Fruit fly (Drosophila melanogaster) whole organism, prepupa: ENCODE measurements around the gene yellow-k.

Experiments used
- CG11294 ChIP-seq: fragments of 200-800 bp; sonication (Bioruptor generic); IDR thresholded peaks from 2 replicates; pipeline ENCODE4 v1.3.6; 2022; ENCODE audit warnings: missing biosample characterization, missing genetic modification characterization
- CG1621 ChIP-seq: fragments of 200-800 bp; sonication (Bioruptor generic); optimal IDR thresholded peaks from 3 replicates; lab custom pipeline; 2018; ENCODE audit warnings: missing biosample characterization, mild to moderate bottlenecking, missing genetic modification characterization
- CG16779 ChIP-seq: fragments of 200-800 bp; sonication (Bioruptor generic); optimal IDR thresholded peaks from 3 replicates; lab custom pipeline; 2017; ENCODE audit warnings: missing biosample characterization, mild to moderate bottlenecking, missing genetic modification characterization
- CG3919 ChIP-seq: fragments of 200-800 bp; sonication (Bioruptor generic); optimal IDR thresholded peaks from 3 replicates; lab custom pipeline; 2016; ENCODE audit warnings: missing biosample characterization, missing genetic modification characterization
- CG6792 ChIP-seq: fragments of 200-800 bp; sonication (Bioruptor generic); optimal IDR thresholded peaks from 3 replicates; lab custom pipeline; 2016; ENCODE audit warnings: missing biosample characterization, missing genetic modification characterization
- CG8119 ChIP-seq: fragments of 200-800 bp; sonication (Bioruptor generic); IDR thresholded peaks from 3 replicates; pipeline ENCODE4 v1.3.6; 2022; ENCODE audit warnings: missing biosample characterization, missing genetic modification characterization
- CG8632 ChIP-seq: fragments of 200-800 bp; sonication (Bioruptor generic); optimal IDR thresholded peaks from 3 replicates; lab custom pipeline; 2016; ENCODE audit warnings: missing biosample characterization, missing genetic modification characterization
- OdsH ChIP-seq: fragments of 200-800 bp; sonication (Bioruptor generic); optimal IDR thresholded peaks from 3 replicates; lab custom pipeline; 2016; ENCODE audit warnings: missing biosample characterization, missing genetic modification characterization
- Sox14 ChIP-seq: fragments of 200-800 bp; sonication (Bioruptor generic); optimal IDR thresholded peaks from 3 replicates; lab custom pipeline; 2016; ENCODE audit warnings: missing biosample characterization, missing genetic modification characterization
- cyc ChIP-seq: fragments of 200-800 bp; sonication (Bioruptor generic); optimal IDR thresholded peaks from 3 replicates; lab custom pipeline; 2016; ENCODE audit warnings: missing biosample characterization, missing genetic modification characterization
- pdm3 ChIP-seq: fragments of 200-800 bp; sonication (Bioruptor generic); optimal IDR thresholded peaks from 3 replicates; lab custom pipeline; 2016; ENCODE audit warnings: missing biosample characterization, missing genetic modification characterization
- ss ChIP-seq, 2 experiments: fragments of 200-800 bp; sonication (Bioruptor generic); optimal IDR thresholded peaks; 2 replicates in 1 of 2; 3 replicates in 1 of 2; lab custom pipeline; 2017 to 2018; ENCODE audit warnings: mild to moderate bottlenecking in 2 of 2, missing biosample characterization in 2 of 2, missing genetic modification characterization in 2 of 2, moderate library complexity in 1 of 2
- svp ChIP-seq: fragments of 200-800 bp; sonication (Bioruptor generic); peaks from one replicate; lab custom pipeline; 2016; ENCODE audit warnings: missing biosample characterization, missing genetic modification characterization
- vri ChIP-seq: fragments of 200-800 bp; sonication (Bioruptor generic); optimal IDR thresholded peaks from 3 replicates; lab custom pipeline; 2016; ENCODE audit warnings: missing biosample characterization, mild to moderate bottlenecking, missing genetic modification characterization

DNA sequence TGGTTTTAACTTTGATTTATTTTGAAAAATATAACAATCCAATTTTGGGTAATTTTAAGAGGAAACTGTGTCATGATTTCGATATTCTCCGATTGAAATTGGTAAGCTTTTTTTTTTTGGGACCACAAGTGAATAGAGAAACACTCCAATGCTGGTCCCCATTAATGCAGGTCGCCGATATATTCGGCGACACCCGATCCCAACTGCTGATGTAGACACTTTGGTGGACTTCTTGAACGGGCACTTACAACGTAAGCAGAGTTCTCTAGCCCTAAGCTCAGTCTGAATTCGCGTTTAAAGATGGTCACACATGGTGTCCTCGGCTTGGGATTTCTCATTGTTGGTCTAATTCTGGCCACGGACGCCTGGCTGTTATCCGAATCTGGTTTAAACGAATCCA, at the start of gene yellow-k:
- TF ChIP-seq cyc (no peak), Sox14 (GFP tag; lab: Kevin White, UChicago) (no peak), CG8632 (GFP tag; lab: Kevin White, UChicago) (no peak), CG3919 (GFP tag; lab: Kevin White, UChicago) (no peak), vri (GFP tag; lab: Kevin White, UChicago) (no peak), ss (GFP tag; optimal IDR thresholded peaks at IDR 0.05; lab: Kevin White, UChicago) (no peak), CG11294 (no peak), svp (GFP tag; lab: Kevin White, UChicago) (no peak), CG8119 (GFP tag; lab: Robert Waterston, UW) (no peak), CG16779 (no peak), OdsH (GFP tag; lab: Kevin White, UChicago) (no peak), CG6792 (GFP tag; lab: Kevin White, UChicago) (no peak), pdm3 (GFP tag; lab: Kevin White, UChicago) (no peak), CG1621 (tag; lab: Kevin White, UChicago) (no peak)
